Worm (Caenorhabditis elegans) whole organism, late embryonic: ENCODE measurements around the gene T28D9.16.

ENCODE experiments used
- C08G9.2 ChIP-seq: sonication (generic microtip); optimal IDR thresholded peaks from 2 replicates; lab custom pipeline; 2016; ENCODE audit warnings: mild to moderate bottlenecking, missing genetic modification characterization, moderate library complexity, missing compliant biosample characterization
- C38D4.7 ChIP-seq: fragments of 200-800 bp; sonication (Bioruptor generic); optimal IDR thresholded peaks from 2 replicates; lab custom pipeline; 2018; ENCODE audit warnings: mild to moderate bottlenecking, missing genetic modification characterization, moderate library complexity, missing compliant biosample characterization
- F13H6.1 ChIP-seq: sonication (generic microtip); optimal IDR thresholded peaks from 2 replicates; lab custom pipeline; 2016; ENCODE audit warnings: missing genetic modification characterization, missing compliant biosample characterization
- K09A11.1 ChIP-seq: sonication (generic microtip); optimal IDR thresholded peaks from 2 replicates; lab custom pipeline; 2017; ENCODE audit warnings: antibody characterized with exemption, mild to moderate bottlenecking, missing genetic modification characterization, missing compliant biosample characterization; ENCODE audit not compliant: insufficient read depth
- Y22D7AL.16 ChIP-seq: sonication (generic microtip); optimal IDR thresholded peaks from 2 replicates; lab custom pipeline; 2016; ENCODE audit warnings: missing genetic modification characterization, missing compliant biosample characterization
- ahr-1 ChIP-seq: sonication (generic microtip); optimal IDR thresholded peaks from 2 replicates; lab custom pipeline; 2016; ENCODE audit warnings: missing genetic modification characterization, missing compliant biosample characterization
- ama-1 ChIP-seq: fragments of 150-350 bp; optimal IDR thresholded peaks from 2 replicates; lab custom pipeline; 2014
- ceh-19 ChIP-seq: fragments of 200-800 bp; sonication (Bioruptor generic); optimal IDR thresholded peaks from 2 replicates; lab custom pipeline; 2018; ENCODE audit warnings: mild to moderate bottlenecking, missing genetic modification characterization, missing compliant biosample characterization
- ceh-2 ChIP-seq: sonication (generic microtip); optimal IDR thresholded peaks from 2 replicates; lab custom pipeline; 2016; ENCODE audit warnings: missing genotype, missing genetic modification characterization, missing compliant biosample characterization
- ceh-22 ChIP-seq: sonication (generic microtip); optimal IDR thresholded peaks from 2 replicates; lab custom pipeline; 2017; ENCODE audit warnings: missing biosample characterization, missing genetic modification characterization
- ceh-31 ChIP-seq: sonication (generic microtip); optimal IDR thresholded peaks from 2 replicates; lab custom pipeline; 2016; ENCODE audit warnings: missing genetic modification characterization, missing compliant biosample characterization
- ceh-45 ChIP-seq: fragments of 200-800 bp; sonication (Bioruptor generic); IDR thresholded peaks from 2 replicates; pipeline ENCODE4 v1.3.6; 2022; ENCODE audit warnings: missing genetic modification reagents, missing genetic modification characterization, missing compliant biosample characterization
- ceh-48 ChIP-seq: sonication (generic microtip); optimal IDR thresholded peaks from 2 replicates; lab custom pipeline; 2016; ENCODE audit warnings: missing genetic modification characterization, inconsistent platforms, missing compliant biosample characterization
- ceh-9 ChIP-seq: sonication (generic microtip); optimal IDR thresholded peaks from 2 replicates; lab custom pipeline; 2016; ENCODE audit warnings: mild to moderate bottlenecking, missing genetic modification characterization, inconsistent platforms, missing compliant biosample characterization
- che-1 ChIP-seq: sonication (generic microtip); optimal IDR thresholded peaks from 2 replicates; lab custom pipeline; 2016; ENCODE audit warnings: mild to moderate bottlenecking, missing genetic modification characterization, missing compliant biosample characterization
- elt-4 ChIP-seq: sonication (generic microtip); optimal IDR thresholded peaks from 2 replicates; lab custom pipeline; 2016; ENCODE audit warnings: missing genetic modification characterization, missing compliant biosample characterization
- ets-4 ChIP-seq: sonication (generic microtip); optimal IDR thresholded peaks from 2 replicates; lab custom pipeline; 2016; ENCODE audit warnings: missing genetic modification characterization, missing compliant biosample characterization
- fkh-6 ChIP-seq: sonication (generic microtip); optimal IDR thresholded peaks from 2 replicates; lab custom pipeline; 2016; ENCODE audit warnings: missing genetic modification characterization, missing compliant biosample characterization
- gmeb-2 ChIP-seq: sonication (generic microtip); optimal IDR thresholded peaks from 2 replicates; lab custom pipeline; 2016; ENCODE audit warnings: missing genetic modification characterization, inconsistent platforms, missing compliant biosample characterization
- hlh-15 ChIP-seq: sonication (generic microtip); optimal IDR thresholded peaks from 2 replicates; lab custom pipeline; 2016; ENCODE audit warnings: missing genetic modification characterization, missing compliant biosample characterization
- hlh-6 ChIP-seq: sonication (generic microtip); optimal IDR thresholded peaks from 2 replicates; lab custom pipeline; 2016; ENCODE audit warnings: missing genotype, missing genetic modification characterization, missing compliant biosample characterization
- lim-6 ChIP-seq: sonication (generic microtip); optimal IDR thresholded peaks from 2 replicates; lab custom pipeline; 2016; ENCODE audit warnings: missing genetic modification characterization, missing compliant biosample characterization
- lin-11 ChIP-seq: fragments of 200-800 bp; sonication (Bioruptor generic); optimal IDR thresholded peaks from 2 replicates; lab custom pipeline; 2018; ENCODE audit warnings: mild to moderate bottlenecking, missing genetic modification characterization, missing compliant biosample characterization
- madf-2 ChIP-seq: sonication (generic microtip); optimal IDR thresholded peaks from 2 replicates; lab custom pipeline; 2017; ENCODE audit warnings: missing genetic modification characterization, missing compliant biosample characterization
- mec-3 ChIP-seq: sonication (generic microtip); optimal IDR thresholded peaks from 2 replicates; lab custom pipeline; 2016; ENCODE audit warnings: borderline replicate concordance, missing genetic modification characterization, missing compliant biosample characterization
- nhr-232 ChIP-seq: sonication (generic microtip); optimal IDR thresholded peaks from 2 replicates; lab custom pipeline; 2016; ENCODE audit warnings: missing genetic modification characterization, missing compliant biosample characterization
- npax-4 ChIP-seq: sonication (generic microtip); optimal IDR thresholded peaks from 2 replicates; lab custom pipeline; 2016; ENCODE audit warnings: missing genetic modification characterization, missing compliant biosample characterization
- pha-2 ChIP-seq: sonication (generic microtip); optimal IDR thresholded peaks from 2 replicates; lab custom pipeline; 2017; ENCODE audit warnings: mild to moderate bottlenecking, missing genetic modification characterization, missing compliant biosample characterization
- pqm-1 ChIP-seq: sonication (generic microtip); optimal IDR thresholded peaks from 2 replicates; lab custom pipeline; 2016; ENCODE audit warnings: missing genetic modification characterization, missing compliant biosample characterization
- pros-1 ChIP-seq: fragments of 150-350 bp; optimal IDR thresholded peaks from 2 replicates; lab custom pipeline; 2014; ENCODE audit warnings: missing biosample characterization, missing genetic modification reagents, missing genetic modification characterization
- rnt-1 ChIP-seq: sonication (generic microtip); optimal IDR thresholded peaks from 2 replicates; lab custom pipeline; 2016; ENCODE audit warnings: missing genetic modification characterization, missing compliant biosample characterization
- sdc-2 ChIP-seq: sonication (generic microtip); optimal IDR thresholded peaks from 2 replicates; lab custom pipeline; 2016; ENCODE audit warnings: missing genotype, missing genetic modification characterization, missing compliant biosample characterization
- tbx-2 ChIP-seq: sonication (generic microtip); optimal IDR thresholded peaks from 2 replicates; lab custom pipeline; 2016; ENCODE audit warnings: missing genetic modification characterization, missing compliant biosample characterization
- unc-42 ChIP-seq: sonication (generic microtip); optimal IDR thresholded peaks from 2 replicates; lab custom pipeline; 2016; ENCODE audit warnings: missing genotype, missing genetic modification characterization, missing compliant biosample characterization
- unc-55 ChIP-seq: sonication (generic microtip); optimal IDR thresholded peaks from 2 replicates; lab custom pipeline; 2017; ENCODE audit warnings: missing biosample characterization, missing genetic modification reagents, missing genetic modification characterization
- ztf-16 ChIP-seq: sonication (generic microtip); optimal IDR thresholded peaks from 2 replicates; lab custom pipeline; 2017; ENCODE audit warnings: missing genetic modification characterization, missing compliant biosample characterization

The T28D9.16 gene

DNA sequence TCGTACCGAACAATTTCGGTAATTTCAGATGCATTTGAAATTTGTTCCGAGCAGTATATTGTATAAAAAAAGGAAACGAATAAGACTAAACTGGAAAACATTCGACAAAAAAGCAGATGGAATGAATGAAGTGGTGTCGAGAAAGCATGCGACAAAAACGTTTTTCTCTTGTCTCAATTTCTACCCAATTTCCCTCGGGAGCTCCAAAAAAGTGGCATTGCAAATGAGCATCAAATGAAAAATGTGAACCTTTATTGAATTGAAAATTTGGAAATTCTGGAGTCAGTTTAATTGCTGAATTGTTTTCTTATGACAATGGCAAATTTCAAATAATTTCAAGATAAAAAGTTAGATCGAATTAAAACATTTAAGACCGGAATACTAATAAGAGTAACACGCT lies 24.7 kb downstream of the T28D9.16 start, which contains the start of gene R05G9.5:
R05G9.5 (minus strand) TSS at position 101 of the 400 bp plus-strand sequence.
- no peak for TF ChIP-seq hlh-15 (tag; lab: Kevin White, UChicago)
- TF ChIP-seq madf-2, result no peak
- TF ChIP-seq pqm-1 (tag; lab: Kevin White, UChicago), result no peak
- TF ChIP-seq nhr-232, result no peak
- no peak for TF ChIP-seq hlh-6 (tag; lab: Kevin White, UChicago)
- no peak for TF ChIP-seq elt-4 (tag; lab: Kevin White, UChicago)
- no peak for TF ChIP-seq ztf-16 (tag; lab: Kevin White, UChicago)
- no peak for TF ChIP-seq fkh-6 (tag; lab: Kevin White, UChicago)
- no peak for TF ChIP-seq mec-3
- no peak for TF ChIP-seq tbx-2 (tag; lab: Kevin White, UChicago)
- TF ChIP-seq, all 69 proteins: peak for 0

- no peak for TF ChIP-seq ceh-19 (GFP tag; lab: Kevin White, UChicago)
- no peak for TF ChIP-seq ceh-45 (GFP tag; lab: Robert Waterston, UW)
- TF ChIP-seq ceh-48 (tag; lab: Kevin White, UChicago), result no peak
- TF ChIP-seq lim-6 (tag; lab: Kevin White, UChicago), result no peak
- no peak for TF ChIP-seq che-1 (tag; lab: Kevin White, UChicago)
- TF ChIP-seq C38D4.7 (GFP tag; lab: Kevin White, UChicago), result no peak
- TF ChIP-seq unc-55, result no peak
- no peak for TF ChIP-seq pqm-1 (tag; lab: Kevin White, UChicago)
- TF ChIP-seq K09A11.1 (tag; lab: Kevin White, UChicago), result no peak
- TF ChIP-seq pha-2 (tag; lab: Kevin White, UChicago), result no peak
- TF ChIP-seq ets-4 (tag; lab: Kevin White, UChicago), result no peak
Measured at ce11 chrII:6501420-6501819, 25.9 kb downstream of the T28D9.16 start, which contains the start of gene R05G9.3. Gene R05G9.3, minus strand, starts transcription at chrII:6501520.

- TF ChIP-seq unc-42 (tag; lab: Kevin White, UChicago), result no peak
- TF ChIP-seq pha-2 (tag; lab: Kevin White, UChicago), result no peak
- TF ChIP-seq, all 69 proteins: peak for 0
Measured at ce11 chrII:6502826-6503225, 27.3 kb downstream of the T28D9.16 start, which contains the start of gene R05G9.1. Gene R05G9.1, plus strand, starts transcription at chrII:6503168.

- TF ChIP-seq Y22D7AL.16 (tag; lab: Kevin White, UChicago), result no peak
- no peak for TF ChIP-seq ceh-31 (tag; lab: Kevin White, UChicago)
- no peak for TF ChIP-seq ahr-1
- no peak for TF ChIP-seq ceh-22 (tag; lab: Kevin White, UChicago)
- no peak for TF ChIP-seq ama-1 (lab: Kevin White, UChicago)
- TF ChIP-seq pqm-1 (tag; lab: Kevin White, UChicago), result no peak
- TF ChIP-seq che-1 (tag; lab: Kevin White, UChicago), result no peak
- TF ChIP-seq rnt-1, result no peak
- no peak for TF ChIP-seq tbx-2 (tag; lab: Kevin White, UChicago)
- no peak for TF ChIP-seq pros-1 (tag; lab: Kevin White, UChicago)
Measured at ce11 chrII:6513357-6513756, 37.9 kb downstream of the T28D9.16 start.

DNA sequence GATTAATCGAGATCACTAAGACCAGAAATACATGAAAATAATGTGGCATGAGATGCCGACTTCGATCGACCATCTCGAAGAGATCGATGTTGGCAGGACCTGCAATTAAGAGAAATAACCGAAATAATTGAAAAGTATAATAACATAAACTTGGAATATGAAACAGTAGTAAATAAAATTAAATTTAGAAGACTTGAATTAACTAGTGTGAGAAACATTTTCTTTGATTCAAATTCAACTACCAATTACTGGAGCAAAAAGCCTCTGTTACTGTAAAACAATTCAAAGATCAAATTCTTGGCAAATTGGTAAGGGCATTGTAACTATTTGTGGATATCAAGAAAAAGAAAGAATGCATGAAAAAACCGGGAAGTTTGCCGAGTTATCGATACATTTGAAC lies 38.4 kb downstream of the T28D9.16 start, which contains the start of gene R05G9R.1:
R05G9R.1 (minus strand) TSS at position 101 of the 400 bp plus-strand sequence.
- TF ChIP-seq sdc-2 (no peak), gmeb-2 (tag; lab: Kevin White, UChicago) (no peak), ceh-9 (tag; lab: Kevin White, UChicago) (no peak), npax-4 (tag; lab: Kevin White, UChicago) (no peak), ceh-19 (GFP tag; lab: Kevin White, UChicago) (no peak), ceh-45 (GFP tag; lab: Robert Waterston, UW) (no peak), ceh-2 (no peak), hlh-15 (tag; lab: Kevin White, UChicago) (no peak), K09A11.1 (tag; lab: Kevin White, UChicago) (no peak), F13H6.1 (tag; lab: Kevin White, UChicago) (no peak), C08G9.2 (tag; lab: Kevin White, UChicago) (no peak), nhr-232 (no peak), lin-11 (tag; lab: Kevin White, UChicago) (no peak)
